Fruit fly (Drosophila melanogaster): ENCODE data around the gene CG13639.
A peak's percentile ranks its signal among the peaks of the same experiment; 100 is the strongest.

Gene CG13639

DNA sequence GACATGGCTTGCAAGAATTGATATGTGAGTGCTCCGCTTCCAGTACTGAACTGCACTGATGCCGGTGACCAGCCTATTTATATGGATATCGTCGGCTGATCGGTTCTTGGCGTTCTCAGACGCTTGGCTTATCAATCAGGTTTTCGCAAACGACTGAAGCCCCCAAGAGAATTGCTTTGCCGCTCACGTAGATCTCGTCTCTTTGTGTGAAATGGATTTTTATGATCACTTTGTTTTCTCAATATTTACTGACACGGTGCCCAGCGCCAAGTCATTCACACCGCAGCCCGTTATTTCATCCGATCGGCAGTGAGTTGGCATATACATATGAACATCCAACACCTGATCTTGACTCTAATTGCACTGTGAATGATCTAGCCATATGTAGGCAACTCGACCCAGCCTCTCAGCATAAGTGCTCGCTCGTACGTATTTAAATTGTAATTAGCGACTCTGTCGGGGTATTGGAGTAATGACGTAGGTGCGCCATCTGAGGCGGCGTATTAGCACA lies at the start of gene CG13639:
TSS of gene CG13639 (minus strand) at position 51 of the 511 bp plus-strand sequence.
- 0 out of 3 replicates have a peak, but pooled peaks have one; percentile 34 for TF ChIP-seq row (GFP tag; IDR thresholded peaks at IDR 0.05)
- no peak for TF ChIP-seq CG30431 (GFP tag; optimal IDR thresholded peaks at IDR 0.05)
- TF ChIP-seq CG4707 (GFP tag; optimal IDR thresholded peaks at IDR 0.05) = no peak
- no peak for TF ChIP-seq CG10147 (GFP tag; optimal IDR thresholded peaks at IDR 0.05)
- TF ChIP-seq Ets97D (GFP tag; optimal IDR thresholded peaks at IDR 0.05) = no peak
- no peak for TF ChIP-seq CG16813 (GFP tag; IDR thresholded peaks at IDR 0.05; ENCODE audit: partially characterized antibody)
- TF ChIP-seq kni (GFP tag; optimal IDR thresholded peaks at IDR 0.05) = no peak
- 0 out of 4 replicates have a peak, but pooled peaks have one; percentile 48 for TF ChIP-seq chinmo (GFP tag; IDR thresholded peaks at IDR 0.05; ENCODE audit: partially characterized antibody)
- TF ChIP-seq CG11695 (GFP tag; IDR thresholded peaks at IDR 0.05) = no peak
- no peak for TF ChIP-seq CG1832 (GFP tag; optimal IDR thresholded peaks at IDR 0.05)
- TF ChIP-seq CG7839 (tag; optimal IDR thresholded peaks at IDR 0.05) = no peak
- TF ChIP-seq lola (GFP tag; optimal IDR thresholded peaks at IDR 0.05) = no peak
- 0 out of 2 replicates have a peak, but pooled peaks have one; percentile 5 for TF ChIP-seq CG14441 (GFP tag; IDR thresholded peaks at IDR 0.05)

DNA sequence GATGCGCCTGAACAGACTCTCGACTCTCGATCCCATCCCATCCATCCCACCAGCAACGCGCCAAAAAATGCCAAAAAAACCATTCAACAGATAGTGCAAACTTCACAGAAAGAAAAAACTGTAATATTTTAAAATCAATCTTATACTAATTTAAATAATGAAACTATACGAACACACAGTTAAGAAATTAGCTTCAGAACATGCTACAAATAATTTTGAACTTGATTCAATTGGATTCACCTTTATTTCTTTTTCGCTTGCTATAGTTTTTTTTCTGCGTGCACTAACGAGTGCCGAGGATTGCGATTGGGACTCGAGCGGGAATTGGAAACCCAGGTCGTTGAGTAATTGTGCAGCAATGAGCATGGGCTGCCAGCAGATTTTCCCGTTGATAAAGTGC lies 47.9 kb upstream of the CG13639 start:
- no peak for TF ChIP-seq mld (GFP tag; IDR thresholded peaks at IDR 0.05; ENCODE audit: partially characterized antibody)
- peak; percentile 28; the same call in 1 of the 2 replicates for TF ChIP-seq Drgx (GFP tag; IDR thresholded peaks at IDR 0.05)

DNA sequence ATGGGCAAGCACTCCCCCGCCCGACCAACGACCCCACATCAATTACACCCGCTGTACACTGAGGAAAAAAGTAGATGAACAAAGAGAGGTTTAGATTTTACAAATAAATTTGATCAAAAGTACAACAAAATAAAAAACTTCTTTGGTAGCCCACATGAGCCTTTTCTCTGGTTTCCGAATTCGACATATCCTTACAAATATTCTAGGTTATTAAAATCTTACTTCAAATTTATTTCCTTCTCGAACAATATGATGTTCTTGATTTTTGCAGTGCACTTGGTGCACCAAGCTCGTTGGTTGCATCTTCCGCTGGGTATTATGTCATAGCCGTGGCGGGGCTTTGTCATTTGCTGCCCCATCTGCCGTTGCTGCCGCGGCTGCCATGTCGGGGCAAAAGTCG lies 46.5 kb upstream of the CG13639 start:
- 0 out of 2 replicates have a peak, but pooled peaks have one; percentile 1 for TF ChIP-seq CG7372 (GFP tag; IDR thresholded peaks at IDR 0.05)
- TF ChIP-seq sens (GFP tag) = peak; percentile 35
- peak; percentile 46; the same call in 1 of the 2 replicates for TF ChIP-seq Drgx (GFP tag; IDR thresholded peaks at IDR 0.05)
- no peak for TF ChIP-seq Sox100B (GFP tag; optimal IDR thresholded peaks at IDR 0.05)

DNA sequence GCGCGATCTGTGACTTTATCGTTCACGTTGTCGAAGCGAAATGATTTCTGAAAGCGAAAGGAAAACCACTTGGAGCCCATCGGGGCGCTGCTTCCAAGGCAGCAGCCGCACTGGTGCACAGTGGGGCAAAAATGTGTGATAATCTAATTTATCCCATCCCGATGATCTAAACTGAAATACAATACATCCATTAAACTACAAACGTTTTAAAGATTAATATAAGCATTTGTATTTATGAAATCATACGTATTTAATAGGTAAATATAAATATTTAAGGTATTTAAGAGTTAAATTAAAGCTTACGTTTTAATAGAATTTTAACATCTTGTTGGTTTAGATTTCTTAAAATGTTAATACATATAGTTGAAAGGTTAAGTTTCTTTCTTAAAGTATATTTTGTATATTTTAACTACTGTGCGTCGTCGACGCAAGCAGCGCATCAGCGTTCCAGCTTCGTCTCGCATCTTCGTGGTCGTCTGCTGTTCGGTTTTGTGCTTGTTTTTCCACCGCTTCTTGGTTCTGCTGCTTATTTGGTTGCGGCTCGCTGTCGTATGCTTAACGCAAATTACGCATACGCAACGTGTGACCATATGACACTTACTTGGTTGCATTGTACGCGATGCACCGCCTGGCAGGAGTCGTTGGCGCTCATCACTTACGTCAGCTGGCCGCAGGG lies 45.9 kb upstream of the CG13639 start, which contains the start of gene CG13643:
TSS of gene CG13643 (minus strand) at position 46 of the 676 bp plus-strand sequence.
- no peak for TF ChIP-seq CG14860 (GFP tag; IDR thresholded peaks at IDR 0.05; ENCODE audit: partially characterized antibody)
- peak; percentile 53 for TF ChIP-seq Meics (GFP tag; optimal IDR thresholded peaks at IDR 0.05)
- no peak for TF ChIP-seq CG13296 (GFP tag; optimal IDR thresholded peaks at IDR 0.05)
- TF ChIP-seq CG32767 (GFP tag; IDR thresholded peaks at IDR 0.05) = no peak
- peak; percentile 34 for TF ChIP-seq CG10209 (GFP tag; optimal IDR thresholded peaks at IDR 0.05)
- TF ChIP-seq ken (GFP tag; IDR thresholded peaks at IDR 0.05) = 0 out of 3 replicates have a peak, but pooled peaks have one; percentile 23
- no peak for TF ChIP-seq cato (GFP tag; optimal IDR thresholded peaks at IDR 0.05; ENCODE audit: borderline replicate concordance)
- TF ChIP-seq CG12299 (tag; optimal IDR thresholded peaks at IDR 0.05) = no peak
- TF ChIP-seq lab (GFP tag; optimal IDR thresholded peaks at IDR 0.05) = peak; percentile 52
- 0 out of 2 replicates have a peak, but pooled peaks have one; percentile 35 for TF ChIP-seq CG14014 (GFP tag; IDR thresholded peaks at IDR 0.05)
- peak; percentile 60; the same call in 2 of the 3 replicates for TF ChIP-seq dysf (GFP tag; IDR thresholded peaks at IDR 0.05)
- no peak for TF ChIP-seq Dfd (GFP tag; optimal IDR thresholded peaks at IDR 0.05)
- no peak for TF ChIP-seq emc (GFP tag; optimal IDR thresholded peaks at IDR 0.05)
- no peak for TF ChIP-seq CG3407 (GFP tag; optimal IDR thresholded peaks at IDR 0.05)
- TF ChIP-seq Ssrp (tag; optimal IDR thresholded peaks at IDR 0.05) = no peak
- no peak for TF ChIP-seq CG15479 (GFP tag; optimal IDR thresholded peaks at IDR 0.05)
- peak; percentile 43 for TF ChIP-seq CG10979 (tag; optimal IDR thresholded peaks at IDR 0.05)
- TF ChIP-seq YL-1 (GFP tag; optimal IDR thresholded peaks at IDR 0.05) = no peak
- TF ChIP-seq vvl (GFP tag; IDR thresholded peaks at IDR 0.05) = no peak
- peak; percentile 55; the same call in 1 of the 2 replicates for TF ChIP-seq CG31441 (GFP tag; IDR thresholded peaks at IDR 0.05)
- TF ChIP-seq CG6765 (GFP tag; optimal IDR thresholded peaks at IDR 0.05) = no peak
- peak; percentile 15; the same call in 1 of the 2 replicates for TF ChIP-seq lmd (GFP tag; IDR thresholded peaks at IDR 0.05)
- TF ChIP-seq CG6689 (GFP tag; IDR thresholded peaks at IDR 0.05) = 0 out of 2 replicates have a peak, but pooled peaks have one; percentile 13
- TF ChIP-seq dm (GFP tag; optimal IDR thresholded peaks at IDR 0.05) = no peak
- peak; percentile 42; the same call in 1 of the 3 replicates for TF ChIP-seq CG11695 (GFP tag; IDR thresholded peaks at IDR 0.05)
- no peak for TF ChIP-seq CG18262 (tag; optimal IDR thresholded peaks at IDR 0.05)
